Fruit fly (Drosophila melanogaster): ENCODE measurements around the gene loco.
A peak's percentile ranks its signal among the peaks of the same experiment; 100 is the strongest.

The loco gene

dm6 chr3R:22589311-22589710, 49.9 kb downstream of the loco start (continued):
- TF ChIP-seq fd102C (GFP tag; optimal IDR thresholded peaks at IDR 0.05) (no peak), NK7.1 (GFP tag; optimal IDR thresholded peaks at IDR 0.05) (no peak), CG6791 (GFP tag; IDR thresholded peaks at IDR 0.05; ENCODE audit: partially characterized antibody) (no peak), nau (GFP tag; optimal IDR thresholded peaks at IDR 0.05) (peak; percentile 69), tin (GFP tag; optimal IDR thresholded peaks at IDR 0.05) (no peak), Antp (GFP tag; optimal IDR thresholded peaks at IDR 0.05) (no peak), jigr1 (GFP tag; IDR thresholded peaks at IDR 0.05) (no peak), CG18011 (GFP tag; optimal IDR thresholded peaks at IDR 0.05) (no peak), Max (GFP tag; optimal IDR thresholded peaks at IDR 0.05) (no peak), Hr78 (GFP tag; optimal IDR thresholded peaks at IDR 0.05) (no peak), ara (GFP tag; IDR thresholded peaks at IDR 0.05) (no peak), Sry-δ (GFP tag; optimal IDR thresholded peaks at IDR 0.05) (no peak), CG6689 (GFP tag; IDR thresholded peaks at IDR 0.05) (no peak), aop (GFP tag; IDR thresholded peaks at IDR 0.05) (no peak), exex (tag; optimal IDR thresholded peaks at IDR 0.05) (no peak), slp2 (GFP tag; optimal IDR thresholded peaks at IDR 0.05) (no peak), chinmo (GFP tag; IDR thresholded peaks at IDR 0.05; ENCODE audit: partially characterized antibody) (0 out of 4 replicates have a peak, but pooled peaks have one; percentile 11), CG10366 (GFP tag; IDR thresholded peaks at IDR 0.05) (no peak), gsb-n (tag; optimal IDR thresholded peaks at IDR 0.05) (peak; percentile 69), CG15514 (GFP tag; optimal IDR thresholded peaks at IDR 0.05) (peak; percentile 12), pb (GFP tag; optimal IDR thresholded peaks at IDR 0.05) (no peak), Atf6 (GFP tag; IDR thresholded peaks at IDR 0.05) (no peak), CrebB (tag; optimal IDR thresholded peaks at IDR 0.05) (peak; percentile 50), CG10959 (GFP tag; IDR thresholded peaks at IDR 0.05) (no peak), slou (GFP tag; optimal IDR thresholded peaks at IDR 0.05) (no peak), HHEX (GFP tag; optimal IDR thresholded peaks at IDR 0.05) (peak; percentile 40), cad (GFP tag; optimal IDR thresholded peaks at IDR 0.05) (no peak), CG9727 (GFP tag; optimal IDR thresholded peaks at IDR 0.05) (no peak), CG32532 (GFP tag; IDR thresholded peaks at IDR 0.05) (no peak), CG17612 (GFP tag; IDR thresholded peaks at IDR 0.05) (no peak), tna (GFP tag; IDR thresholded peaks at IDR 0.05; ENCODE audit: partially characterized antibody) (no peak), emc (GFP tag; optimal IDR thresholded peaks at IDR 0.05) (no peak), CG8290 (GFP tag; optimal IDR thresholded peaks at IDR 0.05) (no peak), CG8290 (tag; optimal IDR thresholded peaks at IDR 0.05) (peak in 1 of 2 experiments; percentile 63), HLH4C (GFP tag; IDR thresholded peaks at IDR 0.05; ENCODE audit: partially characterized antibody) (no peak), Adf1 (GFP tag; IDR thresholded peaks at IDR 0.05) (no peak), Xrp1 (GFP tag; IDR thresholded peaks at IDR 0.05) (peak; percentile 51), pita (GFP tag; optimal IDR thresholded peaks at IDR 0.05) (no peak), H15 (GFP tag; IDR thresholded peaks at IDR 0.05) (no peak), CG15696 (tag; optimal IDR thresholded peaks at IDR 0.05) (peak; percentile 45), zfh2 (GFP tag; optimal IDR thresholded peaks at IDR 0.05) (no peak), fru (optimal IDR thresholded peaks at IDR 0.05) (no peak), grn (GFP tag; optimal IDR thresholded peaks at IDR 0.05) (no peak), pzg (GFP tag; optimal IDR thresholded peaks at IDR 0.05) (no peak), slbo (GFP tag; IDR thresholded peaks at IDR 0.05) (no peak), jumu (GFP tag; optimal IDR thresholded peaks at IDR 0.05) (no peak), ase (GFP tag; IDR thresholded peaks at IDR 0.05) (no peak), Sin3A (optimal IDR thresholded peaks at IDR 0.05) (no peak), cg (GFP tag; optimal IDR thresholded peaks at IDR 0.05) (no peak), NC2α (GFP tag; optimal IDR thresholded peaks at IDR 0.05) (no peak), yki (optimal IDR thresholded peaks at IDR 0.05) (no peak), ATbp (GFP tag; optimal IDR thresholded peaks at IDR 0.05) (peak; percentile 88), Hmx (GFP tag; optimal IDR thresholded peaks at IDR 0.05) (no peak), Nf-YC (tag; optimal IDR thresholded peaks at IDR 0.05) (no peak)
